Worm (Caenorhabditis elegans) whole organism, L4/young adult: ENCODE data around the gene smvt-1.

Source experiments
- W03F9.2 ChIP-seq: fragments of 150-350 bp; optimal IDR thresholded peaks from 2 replicates; lab custom pipeline; 2014; ENCODE audit warnings: missing biosample characterization, missing genetic modification characterization
- dao-5 ChIP-seq: sonication (generic microtip); optimal IDR thresholded peaks from 2 replicates; lab custom pipeline; 2016; ENCODE audit warnings: missing genotype, missing genetic modification characterization, moderate library complexity, missing compliant biosample characterization
- him-1 ChIP-seq: sonication (generic microtip); optimal IDR thresholded peaks from 2 replicates; lab custom pipeline; 2016; ENCODE audit warnings: missing genotype, missing genetic modification reagents, missing genetic modification characterization, missing compliant biosample characterization

- no peak for TF ChIP-seq him-1 (tag; lab: Kevin White, UChicago)
- TF ChIP-seq W03F9.2 (tag; lab: Kevin White, UChicago): no peak
- no peak for TF ChIP-seq dao-5 (tag; lab: Kevin White, UChicago)
Observed at ce11 chrX:2596605-2597004, 47.8 kb upstream of the smvt-1 start.
